Fruit fly (Drosophila melanogaster) whole organism, embryonic: ENCODE measurements around the gene goe.

ENCODE experiments used
- B-H2 ChIP-seq: fragments of 200-800 bp; sonication (Bioruptor generic); optimal IDR thresholded peaks from 2 replicates; lab custom pipeline; 2018; ENCODE audit warnings: missing biosample characterization, mild to moderate bottlenecking, missing genetic modification characterization
- CG17829 ChIP-seq: fragments of 200-800 bp; optimal IDR thresholded peaks from 2 replicates; lab custom pipeline; 2019; ENCODE audit warnings: missing biosample characterization, mild to moderate bottlenecking, missing genetic modification characterization, moderate library complexity
- CG6683 ChIP-seq: fragments of 200-800 bp; sonication (Bioruptor generic); optimal IDR thresholded peaks from 2 replicates; lab custom pipeline; 2017; ENCODE audit warnings: missing biosample characterization, mild to moderate bottlenecking, missing genetic modification characterization, missing genetic modification reagents
- Dll ChIP-seq: fragments of 200-800 bp; sonication (Bioruptor generic); IDR thresholded peaks from 4 replicates; pipeline ENCODE4 v1.3.6; 2022; ENCODE audit warnings: missing biosample characterization, missing genetic modification characterization; ENCODE audit not compliant: partially characterized antibody
- Sry-δ ChIP-seq: fragments of 200-800 bp; sonication (Bioruptor generic); optimal IDR thresholded peaks from 2 replicates; lab custom pipeline; 2016; ENCODE audit warnings: missing biosample characterization, missing genetic modification characterization
- ap ChIP-seq: fragments of 200-800 bp; sonication (Bioruptor generic); IDR thresholded peaks from 2 replicates; pipeline ENCODE4 v1.3.6; 2022; ENCODE audit warnings: missing biosample characterization, missing genetic modification characterization
- zen ChIP-seq: fragments of 200-800 bp; sonication (Bioruptor generic); optimal IDR thresholded peaks from 3 replicates; lab custom pipeline; 2018; ENCODE audit warnings: missing biosample characterization, mild to moderate bottlenecking, missing genetic modification characterization, moderate library complexity

DNA sequence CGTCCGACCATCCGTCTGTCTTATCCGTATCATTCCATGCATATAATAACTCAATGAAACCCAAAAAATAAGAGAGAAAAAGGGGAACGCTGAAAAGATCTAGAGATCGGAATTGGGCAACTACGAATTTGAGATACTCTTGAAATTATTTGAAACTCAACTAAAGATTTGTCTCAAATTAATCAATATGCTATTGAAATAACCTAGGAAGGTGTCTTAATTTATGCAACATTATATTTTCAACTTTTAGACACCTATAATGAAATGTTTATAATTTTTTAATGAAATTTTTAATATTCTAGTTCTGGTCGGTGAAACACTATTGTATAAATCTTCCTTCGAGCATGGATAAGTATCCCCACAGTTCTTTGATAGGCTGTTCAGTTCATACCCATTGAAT, 8.8 kb upstream of the goe start:
- TF ChIP-seq CG6683 (GFP tag; lab: Kevin White, UChicago) (no peak), ap (GFP tag; lab: Robert Waterston, UW) (no peak), zen (tag; lab: Kevin White, UChicago) (no peak), Dll (GFP tag; lab: Robert Waterston, UW) (no peak), B-H2 (no peak), Sry-δ (GFP tag; lab: Kevin White, UChicago) (no peak), CG17829 (no peak)
